Worm (Caenorhabditis elegans): ENCODE data around the gene K05F6.8.

The K05F6.8 gene

ce11 chrII:1567646-1568045 lies at the start of gene K05F6.8:
K05F6.8 (minus strand) TSS chrII:1567746.
- TF ChIP-seq ztf-23 (GFP tag; IDR thresholded peaks at IDR 0.05) (no peak), tab-1 (GFP tag; IDR thresholded peaks at IDR 0.05) (no peak), ref-1 (GFP tag; conservative IDR thresholded peaks at IDR 0.05) (no peak), med-1 (GFP tag; optimal IDR thresholded peaks at IDR 0.05; ENCODE audit: insufficient read depth) (no peak), cog-1 (tag; optimal IDR thresholded peaks at IDR 0.05) (no peak), klf-2 (GFP tag; conservative IDR thresholded peaks at IDR 0.05) (no peak), flt-1 (GFP tag; IDR thresholded peaks at IDR 0.05) (no peak), T22C8.4 (GFP tag; IDR thresholded peaks at IDR 0.05) (no peak), ztf-29 (GFP tag; IDR thresholded peaks at IDR 0.05) (no peak)

ce11 chrII:1616382-1616781 lies 48.8 kb upstream of the K05F6.8 start, which contains the start of gene fbxa-165:
fbxa-165 (minus strand) TSS chrII:1616482.
- no peak for TF ChIP-seq ztf-29 (GFP tag; IDR thresholded peaks at IDR 0.05)
- TF ChIP-seq klf-2 (GFP tag; conservative IDR thresholded peaks at IDR 0.05) = no peak
- TF ChIP-seq ztf-23 (GFP tag; IDR thresholded peaks at IDR 0.05) = no peak
- no peak for TF ChIP-seq tab-1 (GFP tag; IDR thresholded peaks at IDR 0.05)
- no peak for TF ChIP-seq med-1 (GFP tag; optimal IDR thresholded peaks at IDR 0.05; ENCODE audit: insufficient read depth)
- no peak for TF ChIP-seq flt-1 (GFP tag; IDR thresholded peaks at IDR 0.05)
- TF ChIP-seq cog-1 (tag; optimal IDR thresholded peaks at IDR 0.05) = no peak
- TF ChIP-seq ref-1 (GFP tag; conservative IDR thresholded peaks at IDR 0.05) = no peak
- TF ChIP-seq T22C8.4 (GFP tag; IDR thresholded peaks at IDR 0.05) = no peak

- TF ChIP-seq cog-1 (tag; optimal IDR thresholded peaks at IDR 0.05) = no peak
- no peak for TF ChIP-seq klf-2 (GFP tag; conservative IDR thresholded peaks at IDR 0.05)
- TF ChIP-seq ztf-29 (GFP tag; IDR thresholded peaks at IDR 0.05) = no peak
- no peak for TF ChIP-seq tab-1 (GFP tag; IDR thresholded peaks at IDR 0.05)
- TF ChIP-seq med-1 (GFP tag; optimal IDR thresholded peaks at IDR 0.05; ENCODE audit: insufficient read depth) = no peak
Observed at ce11 chrII:1613972-1614371, 46.4 kb upstream of the K05F6.8 start, which contains the start of gene fbxa-164. fbxa-164 (minus strand) TSS chrII:1614072.

ce11 chrII:1610630-1611029 lies 43.1 kb upstream of the K05F6.8 start, which contains the start of gene fbxa-163:
fbxa-163 (minus strand) TSS chrII:1610730.
- TF ChIP-seq klf-2 (GFP tag; conservative IDR thresholded peaks at IDR 0.05) (no peak), T22C8.4 (GFP tag; IDR thresholded peaks at IDR 0.05) (no peak), ztf-23 (GFP tag; IDR thresholded peaks at IDR 0.05) (no peak)

- TF ChIP-seq cog-1 (tag; optimal IDR thresholded peaks at IDR 0.05) = no peak
- no peak for TF ChIP-seq klf-2 (GFP tag; conservative IDR thresholded peaks at IDR 0.05)
- no peak for TF ChIP-seq med-1 (GFP tag; optimal IDR thresholded peaks at IDR 0.05; ENCODE audit: insufficient read depth)
- TF ChIP-seq T22C8.4 (GFP tag; IDR thresholded peaks at IDR 0.05) = no peak
Observed at ce11 chrII:1608915-1609314, 41.4 kb upstream of the K05F6.8 start.

ce11 chrII:1607575-1607974 lies 40.0 kb upstream of the K05F6.8 start:
- no peak for TF ChIP-seq ztf-29 (GFP tag; IDR thresholded peaks at IDR 0.05)
- TF ChIP-seq ztf-23 (GFP tag; IDR thresholded peaks at IDR 0.05) = no peak
- no peak for TF ChIP-seq flt-1 (GFP tag; IDR thresholded peaks at IDR 0.05)
- no peak for TF ChIP-seq cog-1 (tag; optimal IDR thresholded peaks at IDR 0.05)
- TF ChIP-seq T22C8.4 (GFP tag; IDR thresholded peaks at IDR 0.05) = no peak
- TF ChIP-seq med-1 (GFP tag; optimal IDR thresholded peaks at IDR 0.05; ENCODE audit: insufficient read depth) = no peak
- no peak for TF ChIP-seq ref-1 (GFP tag; conservative IDR thresholded peaks at IDR 0.05)
- no peak for TF ChIP-seq tab-1 (GFP tag; IDR thresholded peaks at IDR 0.05)
- TF ChIP-seq klf-2 (GFP tag; conservative IDR thresholded peaks at IDR 0.05) = no peak

ce11 chrII:1606079-1606478 lies 38.5 kb upstream of the K05F6.8 start, which contains the start of gene bath-33:
bath-33 (minus strand) TSS chrII:1606179.
- TF ChIP-seq klf-2 (GFP tag; conservative IDR thresholded peaks at IDR 0.05) = no peak
- no peak for TF ChIP-seq ztf-23 (GFP tag; IDR thresholded peaks at IDR 0.05)
- no peak for TF ChIP-seq med-1 (GFP tag; optimal IDR thresholded peaks at IDR 0.05; ENCODE audit: insufficient read depth)
- TF ChIP-seq cog-1 (tag; optimal IDR thresholded peaks at IDR 0.05) = no peak
- TF ChIP-seq ref-1 (GFP tag; conservative IDR thresholded peaks at IDR 0.05) = no peak

ce11 chrII:1605010-1605409 lies 37.5 kb upstream of the K05F6.8 start:
- TF ChIP-seq flt-1 (GFP tag; IDR thresholded peaks at IDR 0.05) = no peak
- no peak for TF ChIP-seq cog-1 (tag; optimal IDR thresholded peaks at IDR 0.05)
- TF ChIP-seq T22C8.4 (GFP tag; IDR thresholded peaks at IDR 0.05) = no peak

ce11 chrII:1603049-1603448 lies 35.5 kb upstream of the K05F6.8 start:
- TF ChIP-seq cog-1 (tag; optimal IDR thresholded peaks at IDR 0.05) = no peak
- TF ChIP-seq ztf-23 (GFP tag; IDR thresholded peaks at IDR 0.05) = no peak
- TF ChIP-seq ref-1 (GFP tag; conservative IDR thresholded peaks at IDR 0.05) = no peak
- no peak for TF ChIP-seq flt-1 (GFP tag; IDR thresholded peaks at IDR 0.05)
- TF ChIP-seq med-1 (GFP tag; optimal IDR thresholded peaks at IDR 0.05; ENCODE audit: insufficient read depth) = no peak
- TF ChIP-seq tab-1 (GFP tag; IDR thresholded peaks at IDR 0.05) = no peak
- TF ChIP-seq T22C8.4 (GFP tag; IDR thresholded peaks at IDR 0.05) = no peak
- TF ChIP-seq ztf-29 (GFP tag; IDR thresholded peaks at IDR 0.05) = no peak
- no peak for TF ChIP-seq klf-2 (GFP tag; conservative IDR thresholded peaks at IDR 0.05)

- TF ChIP-seq ztf-29 (GFP tag; IDR thresholded peaks at IDR 0.05) (no peak), med-1 (GFP tag; optimal IDR thresholded peaks at IDR 0.05; ENCODE audit: insufficient read depth) (no peak), cog-1 (tag; optimal IDR thresholded peaks at IDR 0.05) (no peak), ref-1 (GFP tag; conservative IDR thresholded peaks at IDR 0.05) (no peak), tab-1 (GFP tag; IDR thresholded peaks at IDR 0.05) (no peak), flt-1 (GFP tag; IDR thresholded peaks at IDR 0.05) (no peak), T22C8.4 (GFP tag; IDR thresholded peaks at IDR 0.05) (no peak), ztf-23 (GFP tag; IDR thresholded peaks at IDR 0.05) (no peak), klf-2 (GFP tag; conservative IDR thresholded peaks at IDR 0.05) (no peak)
Observed at ce11 chrII:1601507-1601906, 34.0 kb upstream of the K05F6.8 start, which contains the start of gene bath-47. bath-47 (plus strand) TSS chrII:1601811.

ce11 chrII:1600661-1601060 lies 33.1 kb upstream of the K05F6.8 start, which contains the start of gene bath-26:
bath-26 (minus strand) TSS chrII:1600761.
- TF ChIP-seq flt-1 (GFP tag; IDR thresholded peaks at IDR 0.05) = no peak
- no peak for TF ChIP-seq ztf-29 (GFP tag; IDR thresholded peaks at IDR 0.05)
- TF ChIP-seq ztf-23 (GFP tag; IDR thresholded peaks at IDR 0.05) = no peak
- TF ChIP-seq ref-1 (GFP tag; conservative IDR thresholded peaks at IDR 0.05) = no peak
- no peak for TF ChIP-seq tab-1 (GFP tag; IDR thresholded peaks at IDR 0.05)
- no peak for TF ChIP-seq klf-2 (GFP tag; conservative IDR thresholded peaks at IDR 0.05)
- TF ChIP-seq T22C8.4 (GFP tag; IDR thresholded peaks at IDR 0.05) = no peak
- TF ChIP-seq cog-1 (tag; optimal IDR thresholded peaks at IDR 0.05) = no peak
- no peak for TF ChIP-seq med-1 (GFP tag; optimal IDR thresholded peaks at IDR 0.05; ENCODE audit: insufficient read depth)
